Fruit fly (Drosophila melanogaster) whole organism, embryonic: ENCODE data around the gene CG33986.

Source experiments
- Ada2b ChIP-seq: fragments of 200-800 bp; sonication (Bioruptor generic); IDR thresholded peaks from 2 replicates; pipeline ENCODE4 v1.3.6; 2022; ENCODE audit warnings: missing biosample characterization, missing genetic modification characterization
- B-H1 ChIP-seq: fragments of 200-800 bp; sonication (Bioruptor generic); IDR thresholded peaks from 3 replicates; pipeline ENCODE4 v1.3.6; 2022; ENCODE audit warnings: missing biosample characterization, missing genetic modification characterization
- B-H2 ChIP-seq: fragments of 200-800 bp; sonication (Bioruptor generic); optimal IDR thresholded peaks from 2 replicates; lab custom pipeline; 2018; ENCODE audit warnings: missing biosample characterization, mild to moderate bottlenecking, missing genetic modification characterization
- CG10462 ChIP-seq: fragments of 200-800 bp; sonication (Bioruptor generic); optimal IDR thresholded peaks from 2 replicates; lab custom pipeline; 2016; ENCODE audit warnings: missing biosample characterization, missing genetic modification characterization
- CG11723 ChIP-seq: fragments of 200-800 bp; sonication (Bioruptor generic); optimal IDR thresholded peaks from 2 replicates; lab custom pipeline; 2017; ENCODE audit warnings: missing biosample characterization, mild to moderate bottlenecking, missing genetic modification characterization
- CG13624 ChIP-seq: fragments of 200-800 bp; sonication (Bioruptor generic); optimal IDR thresholded peaks from 2 replicates; lab custom pipeline; 2016; ENCODE audit warnings: missing biosample characterization, missing genetic modification characterization
- CG15011 ChIP-seq: fragments of 200-800 bp; sonication (Bioruptor generic); optimal IDR thresholded peaks from 3 replicates; lab custom pipeline; 2018; ENCODE audit warnings: missing biosample characterization, mild to moderate bottlenecking, missing genetic modification characterization
- CG18599 ChIP-seq: fragments of 200-800 bp; sonication (Bioruptor generic); optimal IDR thresholded peaks from 3 replicates; lab custom pipeline; 2017; ENCODE audit warnings: missing biosample characterization, missing genetic modification characterization, mild to moderate bottlenecking, moderate library complexity, missing genetic modification reagents
- CG31365 ChIP-seq: fragments of 200-800 bp; sonication (Bioruptor generic); optimal IDR thresholded peaks from 2 replicates; lab custom pipeline; 2018; ENCODE audit warnings: missing biosample characterization, mild to moderate bottlenecking, missing genetic modification characterization
- CG3281 ChIP-seq: fragments of 200-800 bp; sonication (Bioruptor generic); optimal IDR thresholded peaks from 3 replicates; lab custom pipeline; 2017; ENCODE audit warnings: missing biosample characterization, mild to moderate bottlenecking, missing genetic modification characterization
- CG34422 ChIP-seq: fragments of 200-800 bp; sonication (Bioruptor generic); IDR thresholded peaks from 3 replicates; pipeline ENCODE4 v1.3.6; 2022; ENCODE audit warnings: missing biosample characterization, missing genetic modification characterization
- CG3838 ChIP-seq: fragments of 200-800 bp; sonication (Bioruptor generic); optimal IDR thresholded peaks from 3 replicates; lab custom pipeline; 2016; ENCODE audit warnings: missing biosample characterization, missing genetic modification characterization
- CG5953 ChIP-seq: fragments of 200-800 bp; sonication (Bioruptor generic); IDR thresholded peaks from 2 replicates; pipeline ENCODE4 v1.3.6; 2022; ENCODE audit warnings: missing biosample characterization, missing genetic modification characterization
- CG9876 ChIP-seq: fragments of 200-800 bp; sonication (Bioruptor generic); optimal IDR thresholded peaks from 2 replicates; lab custom pipeline; 2016; ENCODE audit warnings: missing biosample characterization, missing genetic modification characterization
- D ChIP-seq, 2 experiments: fragments of 200-800 bp in 1 of 2; fragments of >200 bp in 1 of 2; sonication (Bioruptor generic) in 1 of 2; optimal IDR thresholded peaks; 2 replicates in 1 of 2; 3 replicates in 1 of 2; lab custom pipeline; 2017; ENCODE audit warnings: mild to moderate bottlenecking in 1 of 2, missing biosample characterization in 1 of 2, missing genetic modification characterization in 1 of 2, missing genetic modification reagents in 1 of 2
- Dbx ChIP-seq: fragments of 200-800 bp; sonication (Bioruptor generic); IDR thresholded peaks from 3 replicates; pipeline ENCODE4 v1.3.6; 2022; ENCODE audit warnings: missing biosample characterization, missing genetic modification characterization
- Ets65A ChIP-seq: fragments of 200-800 bp; sonication (Bioruptor generic); peaks from one replicate; lab custom pipeline; 2016; ENCODE audit warnings: missing biosample characterization, missing genetic modification characterization
- Gsc ChIP-seq: fragments of 200-800 bp; sonication (Bioruptor generic); IDR thresholded peaks from 2 replicates; pipeline ENCODE4 v1.3.6; 2022; ENCODE audit warnings: missing biosample characterization, missing genetic modification characterization
- Mad ChIP-seq: fragments of 200-800 bp; sonication (Bioruptor generic); optimal IDR thresholded peaks from 2 replicates; lab custom pipeline; 2016; ENCODE audit warnings: missing biosample characterization, missing genetic modification characterization
- Nf-YA ChIP-seq: fragments of 200-800 bp; sonication (Bioruptor generic); IDR thresholded peaks from 2 replicates; pipeline ENCODE4 v1.3.6; 2022; ENCODE audit warnings: missing biosample characterization, missing genetic modification characterization
- NfI ChIP-seq: fragments of 200-800 bp; sonication (Bioruptor generic); optimal IDR thresholded peaks from 3 replicates; lab custom pipeline; 2018; ENCODE audit warnings: missing biosample characterization, mild to moderate bottlenecking, missing genetic modification characterization, moderate library complexity
- Oaz ChIP-seq: fragments of 200-800 bp; sonication (Bioruptor generic); IDR thresholded peaks from 2 replicates; pipeline ENCODE4 v1.3.6; 2022; ENCODE audit warnings: missing biosample characterization, missing genetic modification characterization
- Taf1 ChIP-seq: fragments of 200-800 bp; sonication (Bioruptor generic); IDR thresholded peaks from 2 replicates; pipeline ENCODE4 v1.3.6; 2022; ENCODE audit warnings: missing biosample characterization, missing genetic modification characterization
- al ChIP-seq: fragments of 200-800 bp; sonication (Bioruptor generic); IDR thresholded peaks from 2 replicates; pipeline ENCODE4 v1.3.6; 2022; ENCODE audit warnings: missing biosample characterization, missing genetic modification characterization
- ase ChIP-seq: fragments of 200-800 bp; sonication (Bioruptor generic); IDR thresholded peaks from 3 replicates; pipeline ENCODE4 v1.3.6; 2022; ENCODE audit warnings: missing biosample characterization, missing genetic modification characterization
- bowl ChIP-seq: fragments of 200-800 bp; sonication (Bioruptor generic); IDR thresholded peaks from 2 replicates; pipeline ENCODE4 v1.3.6; 2022; ENCODE audit warnings: missing biosample characterization, missing genetic modification characterization
- bsh ChIP-seq, 2 experiments: fragments of 200-800 bp; sonication (Bioruptor generic); optimal IDR thresholded peaks; 2 replicates each; lab custom pipeline; 2017 to 2018; ENCODE audit warnings: mild to moderate bottlenecking in 2 of 2, missing biosample characterization in 2 of 2, missing genetic modification characterization in 2 of 2, moderate library complexity in 1 of 2
- ems ChIP-seq: fragments of 200-800 bp; sonication (Bioruptor generic); optimal IDR thresholded peaks from 3 replicates; lab custom pipeline; 2016; ENCODE audit warnings: missing biosample characterization, missing genetic modification characterization
- exex ChIP-seq: fragments of 200-800 bp; sonication (Bioruptor generic); optimal IDR thresholded peaks from 4 replicates; lab custom pipeline; 2018; ENCODE audit warnings: missing biosample characterization, mild to moderate bottlenecking, missing genetic modification characterization, moderate library complexity
- eyg ChIP-seq: fragments of 200-800 bp; sonication (Bioruptor generic); optimal IDR thresholded peaks from 3 replicates; lab custom pipeline; 2016; ENCODE audit warnings: missing biosample characterization, missing genetic modification characterization
- fd3F ChIP-seq: fragments of 200-800 bp; sonication (Bioruptor generic); optimal IDR thresholded peaks from 2 replicates; lab custom pipeline; 2018; ENCODE audit warnings: missing biosample characterization, mild to moderate bottlenecking, missing genetic modification characterization, moderate library complexity
- fd96Cb ChIP-seq: fragments of 200-800 bp; sonication (Bioruptor generic); optimal IDR thresholded peaks from 2 replicates; lab custom pipeline; 2018; ENCODE audit warnings: missing biosample characterization, mild to moderate bottlenecking, missing genetic modification characterization, moderate library complexity
- gce ChIP-seq: fragments of 200-800 bp; sonication (Bioruptor generic); IDR thresholded peaks from 3 replicates; pipeline ENCODE4 v1.3.6; 2022; ENCODE audit warnings: missing biosample characterization, missing genetic modification characterization
- gcm2 ChIP-seq: fragments of 200-800 bp; sonication (Bioruptor generic); optimal IDR thresholded peaks from 2 replicates; lab custom pipeline; 2016; ENCODE audit warnings: missing biosample characterization, missing genetic modification characterization
- ham ChIP-seq: fragments of 200-800 bp; sonication (Bioruptor generic); IDR thresholded peaks from 2 replicates; pipeline ENCODE4 v1.3.6; 2022; ENCODE audit warnings: missing biosample characterization, missing genetic modification characterization
- hkb ChIP-seq, 2 experiments: fragments of 200-800 bp in 1 of 2; fragments of >200 bp in 1 of 2; sonication (Bioruptor generic) in 1 of 2; IDR thresholded peaks in 1 of 2; optimal IDR thresholded peaks in 1 of 2; 2 replicates each; pipeline versions ENCODE4 v1.3.6 to Lab custom; 2017 to 2022; ENCODE audit warnings: missing biosample characterization in 1 of 2, missing genetic modification characterization in 1 of 2
- jing ChIP-seq: fragments of 200-800 bp; sonication (Bioruptor generic); optimal IDR thresholded peaks from 2 replicates; lab custom pipeline; 2018; ENCODE audit warnings: missing biosample characterization, mild to moderate bottlenecking, missing genetic modification characterization
- lilli ChIP-seq: fragments of 200-800 bp; sonication (Bioruptor generic); optimal IDR thresholded peaks from 3 replicates; lab custom pipeline; 2016; ENCODE audit warnings: missing biosample characterization, missing genetic modification characterization
- luna ChIP-seq: fragments of 200-800 bp; sonication (Bioruptor generic); optimal IDR thresholded peaks from 2 replicates; lab custom pipeline; 2016; ENCODE audit warnings: missing biosample characterization, missing genetic modification characterization
- maf-S ChIP-seq: fragments of 200-800 bp; sonication (Bioruptor generic); optimal IDR thresholded peaks from 2 replicates; lab custom pipeline; 2016; ENCODE audit warnings: missing biosample characterization, missing genetic modification characterization
- mam ChIP-seq: fragments of 200-800 bp; sonication (Bioruptor generic); optimal IDR thresholded peaks from 3 replicates; lab custom pipeline; 2016; ENCODE audit warnings: missing biosample characterization, missing genetic modification characterization
- nau ChIP-seq: fragments of 200-800 bp; sonication (Bioruptor generic); optimal IDR thresholded peaks from 3 replicates; lab custom pipeline; 2017; ENCODE audit warnings: missing biosample characterization, mild to moderate bottlenecking, missing genetic modification characterization, missing genetic modification reagents
- pb ChIP-seq: fragments of 200-800 bp; sonication (Bioruptor generic); optimal IDR thresholded peaks from 3 replicates; lab custom pipeline; 2016; ENCODE audit warnings: missing biosample characterization, missing genetic modification characterization
- repo ChIP-seq: fragments of 200-800 bp; sonication (Bioruptor generic); optimal IDR thresholded peaks from 2 replicates; lab custom pipeline; 2016; ENCODE audit warnings: missing biosample characterization, missing genetic modification characterization
- salm ChIP-seq: fragments of 200-800 bp; sonication (Bioruptor generic); optimal IDR thresholded peaks from 2 replicates; lab custom pipeline; 2018; ENCODE audit warnings: missing biosample characterization, mild to moderate bottlenecking, missing genetic modification characterization
- scrt ChIP-seq: fragments of 200-800 bp; sonication (Bioruptor generic); optimal IDR thresholded peaks from 2 replicates; lab custom pipeline; 2018; ENCODE audit warnings: missing biosample characterization, mild to moderate bottlenecking, missing genetic modification characterization, moderate library complexity
- sna ChIP-seq: fragments of 200-800 bp; sonication (Bioruptor generic); IDR thresholded peaks from 2 replicates; pipeline ENCODE4 v1.3.6; 2022; ENCODE audit warnings: missing biosample characterization, missing genetic modification characterization; ENCODE audit not compliant: partially characterized antibody
- trem ChIP-seq: fragments of 200-800 bp; optimal IDR thresholded peaks from 3 replicates; lab custom pipeline; 2019; ENCODE audit warnings: missing biosample characterization, mild to moderate bottlenecking, missing genetic modification characterization, moderate library complexity
- tx ChIP-seq: fragments of 200-800 bp; sonication (Bioruptor generic); optimal IDR thresholded peaks from 2 replicates; lab custom pipeline; 2016; ENCODE audit warnings: missing biosample characterization, missing genetic modification characterization
- vvl ChIP-seq: fragments of 200-800 bp; sonication (Bioruptor generic); IDR thresholded peaks from 2 replicates; pipeline ENCODE4 v1.3.6; 2022; ENCODE audit warnings: missing biosample characterization, missing genetic modification characterization
- yki ChIP-seq: fragments of >200 bp; optimal IDR thresholded peaks from 3 replicates; lab custom pipeline; 2018

The CG33986 gene

DNA sequence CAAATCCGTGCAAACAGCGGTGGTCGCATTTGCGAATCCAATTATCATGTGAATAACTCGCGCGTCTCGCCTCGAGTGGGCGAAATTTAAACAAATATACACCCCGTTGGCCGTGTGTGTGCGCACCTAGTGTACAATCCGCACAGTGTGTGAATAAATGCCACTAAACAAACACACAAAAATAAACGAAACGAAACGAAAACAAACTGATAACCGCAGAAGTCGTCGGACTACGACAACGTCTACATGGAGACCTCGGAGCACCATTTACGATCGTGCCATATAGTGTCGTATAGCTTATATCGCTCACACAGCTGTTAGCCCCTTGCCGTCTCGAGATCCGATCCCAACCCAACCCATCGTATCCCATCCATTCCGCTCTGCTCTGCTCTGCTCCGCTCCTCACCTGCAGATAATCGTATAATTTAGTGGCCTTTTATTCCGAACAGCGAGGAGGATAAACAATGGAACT is 41.5 kb upstream of the CG33986 start (continued):
- TF ChIP-seq CG34422 (peak; percentile 59; the same call in 1 of the 3 replicates), CG9876 (GFP tag; lab: Kevin White, UChicago) (no peak), Taf1 (GFP tag; lab: Robert Waterston, UW) (no peak), tx (no peak), B-H1 (no peak; the same call in 2 of the 3 replicates), ase (GFP tag; lab: Robert Waterston, UW) (peak; percentile 30; the same call in 1 of the 3 replicates), CG18599 (GFP tag; lab: Kevin White, UChicago) (peak; percentile 75), Mad (GFP tag; lab: Kevin White, UChicago) (peak; percentile 22), Oaz (no peak), NfI (GFP tag; lab: Kevin White, UChicago) (peak; percentile 65), sna (no peak), al (no peak), hkb (optimal IDR thresholded peaks at IDR 0.05; lab: Kevin White, UChicago) (no peak), hkb (GFP tag; IDR thresholded peaks at IDR 0.05; lab: Robert Waterston, UW) (peak; percentile 59), CG10462 (GFP tag; lab: Kevin White, UChicago) (no peak), repo (GFP tag; lab: Kevin White, UChicago) (no peak), CG15011 (GFP tag; lab: Kevin White, UChicago) (peak; percentile 74), ham (GFP tag; lab: Robert Waterston, UW) (peak; percentile 44; the same call in 1 of the 2 replicates), maf-S (GFP tag; lab: Kevin White, UChicago) (peak; percentile 44), B-H2 (GFP tag; lab: Kevin White, UChicago) (peak; percentile 75), nau (GFP tag; lab: Kevin White, UChicago) (no peak), jing (GFP tag; lab: Kevin White, UChicago) (no peak), pb (GFP tag; lab: Kevin White, UChicago) (peak; percentile 13), bsh (GFP tag; optimal IDR thresholded peaks at IDR 0.05; lab: Kevin White, UChicago) (peak in 1 of 2 experiments; percentile 56), ems (no peak), scrt (peak; percentile 57), exex (tag; lab: Kevin White, UChicago) (peak; percentile 69), Dbx (peak; percentile 68; the same call in 2 of the 3 replicates), eyg (GFP tag; lab: Kevin White, UChicago) (peak; percentile 58), D (optimal IDR thresholded peaks at IDR 0.05; lab: Kevin White, UChicago) (no peak), D (GFP tag; optimal IDR thresholded peaks at IDR 0.05; lab: Kevin White, UChicago) (no peak), Ada2b (GFP tag; lab: Robert Waterston, UW) (no peak), trem (tag; lab: Kevin White, UChicago) (no peak), yki (lab: Kevin White, UChicago) (no peak), Gsc (no peak), lilli (no peak), CG5953 (GFP tag; lab: Robert Waterston, UW) (no peak), CG11723 (no peak), gce (no peak), fd3F (GFP tag; lab: Kevin White, UChicago) (peak; percentile 66), salm (peak; percentile 53), vvl (GFP tag; lab: Robert Waterston, UW) (peak; percentile 69), CG3281 (peak; percentile 78), fd96Cb (tag; lab: Kevin White, UChicago) (no peak), gcm2 (no peak), luna (GFP tag; lab: Kevin White, UChicago) (no peak), CG31365 (tag; lab: Kevin White, UChicago) (peak; percentile 65), mam (GFP tag; lab: Kevin White, UChicago) (no peak), CG3838 (GFP tag; lab: Kevin White, UChicago) (peak; percentile 47), CG13624 (GFP tag; lab: Kevin White, UChicago) (peak; percentile 38), Nf-YA (0 out of 2 replicates have a peak, but pooled peaks have one; percentile 45), Ets65A (GFP tag; lab: Kevin White, UChicago) (peak; percentile 29), bowl (GFP tag; lab: Robert Waterston, UW) (peak; percentile 36; the same call in 1 of the 2 replicates)
